ENCODE assay signal across 5 fruit fly cellular contexts in the genomic region with DNA sequence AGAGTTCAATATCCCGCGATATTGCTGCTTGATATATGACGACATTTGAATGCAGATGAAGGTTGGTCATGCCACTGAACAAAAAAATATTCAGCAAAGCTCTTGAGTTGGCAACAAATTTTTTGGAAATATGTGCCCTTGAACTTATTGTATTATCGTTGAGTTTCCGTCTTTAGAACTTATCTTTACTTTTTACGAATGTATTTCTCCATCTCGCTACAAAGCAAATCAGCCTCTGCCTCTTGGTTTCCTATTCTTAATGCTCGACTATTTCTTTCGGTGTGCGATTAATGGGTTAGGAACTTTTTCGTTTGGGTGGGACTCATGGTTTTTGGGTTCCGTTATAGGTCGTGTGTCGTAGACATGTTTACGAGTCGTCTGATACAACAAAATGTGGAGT.
TF ChIP-seq lines count a peak whose summit lies in the region.

No protein-coding gene starts in this region.

- no peak for TF ChIP-seq CTCF in whole organism, embryonic (GFP tag; optimal IDR thresholded peaks at IDR 0.05; lab: Kevin White, UChicago)

TF ChIP-seq in whole organism, adult, 20 proteins besides CTCF, POLR2A, EP300 and RAD21:
- TF ChIP-seq CG12768 (GFP tag; optimal IDR thresholded peaks at IDR 0.05; lab: Kevin White, UChicago) (no peak), bab1 (GFP tag; optimal IDR thresholded peaks at IDR 0.05; lab: Kevin White, UChicago) (no peak), Hr96 (GFP tag; optimal IDR thresholded peaks at IDR 0.05; lab: Kevin White, UChicago) (no peak), CG33017 (tag; optimal IDR thresholded peaks at IDR 0.05; lab: Kevin White, UChicago) (no peak), CG5204 (GFP tag; optimal IDR thresholded peaks at IDR 0.05; lab: Kevin White, UChicago) (no peak), tj (GFP tag; optimal IDR thresholded peaks at IDR 0.05; lab: Kevin White, UChicago) (peak; percentile 38)

TF ChIP-seq in whole organism, embryonic, 481 proteins besides CTCF, POLR2A, EP300 and RAD21 (continues in another document):
- TF ChIP-seq CG14667 (GFP tag; IDR thresholded peaks at IDR 0.05; lab: Robert Waterston, UW) (no peak), Dad (GFP tag; optimal IDR thresholded peaks at IDR 0.05; lab: Kevin White, UChicago) (peak; percentile 41), CG7839 (tag; optimal IDR thresholded peaks at IDR 0.05; lab: Kevin White, UChicago) (peak; percentile 77), Bteb2 (GFP tag; optimal IDR thresholded peaks at IDR 0.05; lab: Kevin White, UChicago) (peak; percentile 24), dimm (GFP tag; IDR thresholded peaks at IDR 0.05; lab: Robert Waterston, UW) (no peak), knrl (GFP tag; IDR thresholded peaks at IDR 0.05; lab: Robert Waterston, UW; ENCODE audit: partially characterized antibody) (no peak), CG34224 (GFP tag; IDR thresholded peaks at IDR 0.05; lab: Robert Waterston, UW; ENCODE audit: partially characterized antibody) (no peak), repo (GFP tag; optimal IDR thresholded peaks at IDR 0.05; lab: Kevin White, UChicago) (no peak), CG12391 (tag; optimal IDR thresholded peaks at IDR 0.05; lab: Kevin White, UChicago) (peak; percentile 80), Poxn (GFP tag; IDR thresholded peaks at IDR 0.05; lab: Robert Waterston, UW) (no peak), CG3995 (GFP tag; optimal IDR thresholded peaks at IDR 0.05; lab: Kevin White, UChicago) (no peak), CG6175 (GFP tag; IDR thresholded peaks at IDR 0.05; lab: Robert Waterston, UW) (no peak), nerfin-2 (GFP tag; IDR thresholded peaks at IDR 0.05; lab: Robert Waterston, UW; ENCODE audit: partially characterized antibody) (no peak), Spps (tag; optimal IDR thresholded peaks at IDR 0.05; lab: Kevin White, UChicago) (peak; percentile 80), CG10431 (GFP tag; optimal IDR thresholded peaks at IDR 0.05; lab: Kevin White, UChicago) (peak; percentile 55), nmo (GFP tag; optimal IDR thresholded peaks at IDR 0.05; lab: Kevin White, UChicago) (peak; percentile 89), Xrp1 (GFP tag; IDR thresholded peaks at IDR 0.05; lab: Robert Waterston, UW) (peak; percentile 84), gro (GFP tag; optimal IDR thresholded peaks at IDR 0.05; lab: Kevin White, UChicago) (no peak), ewg (GFP tag; optimal IDR thresholded peaks at IDR 0.05; lab: Kevin White, UChicago) (peak; percentile 56), ems (GFP tag; optimal IDR thresholded peaks at IDR 0.05; lab: Kevin White, UChicago) (peak; percentile 22)

TF ChIP-seq in whole organism, prepupa, 60 proteins besides CTCF, POLR2A, EP300 and RAD21:
- peak; percentile 31 for TF ChIP-seq Sox14 (GFP tag; optimal IDR thresholded peaks at IDR 0.05; lab: Kevin White, UChicago)
- TF ChIP-seq CG31627 (GFP tag; optimal IDR thresholded peaks at IDR 0.05; lab: Kevin White, UChicago): peak; percentile 37
- TF ChIP-seq net (GFP tag; optimal IDR thresholded peaks at IDR 0.05; lab: Kevin White, UChicago): no peak
- peak; percentile 41 for TF ChIP-seq Hr39 (GFP tag; optimal IDR thresholded peaks at IDR 0.05; lab: Kevin White, UChicago)
- peak; percentile 35; the same call in 1 of the 3 replicates for TF ChIP-seq CG8119 (GFP tag; IDR thresholded peaks at IDR 0.05; lab: Robert Waterston, UW)
- no peak for TF ChIP-seq Gug (GFP tag; IDR thresholded peaks at IDR 0.05; lab: Robert Waterston, UW)
- peak; percentile 60 for TF ChIP-seq CG15336 (GFP tag; IDR thresholded peaks at IDR 0.05; lab: Robert Waterston, UW)
- peak; percentile 44 for TF ChIP-seq Eip78C (GFP tag; lab: Kevin White, UChicago)
- TF ChIP-seq esn (GFP tag; optimal IDR thresholded peaks at IDR 0.05; lab: Kevin White, UChicago): peak; percentile 34
- no peak for TF ChIP-seq CG34406 (GFP tag; optimal IDR thresholded peaks at IDR 0.05; lab: Kevin White, UChicago)
- peak; percentile 38 for TF ChIP-seq vri (GFP tag; optimal IDR thresholded peaks at IDR 0.05; lab: Kevin White, UChicago)
TF ChIP-seq in whole organism, prepupa: peak in this region for 8.

TF ChIP-seq in whole organism, pupa, 21 proteins besides CTCF, POLR2A, EP300 and RAD21:
- no peak for TF ChIP-seq CG10348 (GFP tag; IDR thresholded peaks at IDR 0.05; lab: Robert Waterston, UW)
- TF ChIP-seq fd96Ca (GFP tag; IDR thresholded peaks at IDR 0.05; lab: Robert Waterston, UW): 0 out of 3 replicates have a peak, but pooled peaks have one; percentile 7
- TF ChIP-seq Ets98B (GFP tag; IDR thresholded peaks at IDR 0.05; lab: Robert Waterston, UW): no peak
- 0 out of 3 replicates have a peak, but pooled peaks have one; percentile 18 for TF ChIP-seq CG4496 (GFP tag; IDR thresholded peaks at IDR 0.05; lab: Robert Waterston, UW)
- no peak for TF ChIP-seq Snoo (tag; optimal IDR thresholded peaks at IDR 0.05; lab: Kevin White, UChicago)
- peak; percentile 14 for TF ChIP-seq CG9948 (tag; optimal IDR thresholded peaks at IDR 0.05; lab: Kevin White, UChicago)
- TF ChIP-seq CG8301 (tag; optimal IDR thresholded peaks at IDR 0.05; lab: Kevin White, UChicago): no peak
- TF ChIP-seq CG15710 (tag; optimal IDR thresholded peaks at IDR 0.05; lab: Kevin White, UChicago): peak; percentile 9
- no peak for TF ChIP-seq CG34367 (tag; optimal IDR thresholded peaks at IDR 0.05; lab: Kevin White, UChicago)
- TF ChIP-seq CG17806 (tag; optimal IDR thresholded peaks at IDR 0.05; lab: Kevin White, UChicago): peak; percentile 23
- TF ChIP-seq CG14655 (GFP tag; optimal IDR thresholded peaks at IDR 0.05; lab: Kevin White, UChicago): no peak
TF ChIP-seq in whole organism, pupa: peak in this region for 5.

TF ChIP-seq in whole organism, wandering third instar larva, 38 proteins besides CTCF, POLR2A, EP300 and RAD21:
- TF ChIP-seq HLH106 (tag; optimal IDR thresholded peaks at IDR 0.05; lab: Kevin White, UChicago): peak; percentile 26
- TF ChIP-seq Dif (GFP tag; optimal IDR thresholded peaks at IDR 0.05; lab: Kevin White, UChicago; ENCODE audit: partially characterized antibody): no peak
- TF ChIP-seq Hnf4 (GFP tag; optimal IDR thresholded peaks at IDR 0.05; lab: Kevin White, UChicago): no peak
- TF ChIP-seq Mio (GFP tag; optimal IDR thresholded peaks at IDR 0.05; lab: Kevin White, UChicago): no peak
- no peak for TF ChIP-seq pan (optimal IDR thresholded peaks at IDR 0.05; lab: Kevin White, UChicago)
- no peak for TF ChIP-seq dl (GFP tag; optimal IDR thresholded peaks at IDR 0.05; lab: Kevin White, UChicago; ENCODE audit: insufficient read depth in 1 of 2, partially characterized antibody in 2 of 2)
- TF ChIP-seq CG9705 (GFP tag; optimal IDR thresholded peaks at IDR 0.05; lab: Kevin White, UChicago): no peak
- TF ChIP-seq Myc (optimal IDR thresholded peaks at IDR 0.05; lab: Kevin White, UChicago): no peak
- TF ChIP-seq Sp1 (GFP tag; optimal IDR thresholded peaks at IDR 0.05; lab: Kevin White, UChicago): peak; percentile 15
- peak; percentile 35 for TF ChIP-seq br (GFP tag; optimal IDR thresholded peaks at IDR 0.05; lab: Kevin White, UChicago)
- no peak for TF ChIP-seq Jra (GFP tag; optimal IDR thresholded peaks at IDR 0.05; lab: Kevin White, UChicago)
- no peak for TF ChIP-seq lola (GFP tag; optimal IDR thresholded peaks at IDR 0.05; lab: Kevin White, UChicago)
- peak; percentile 36 for TF ChIP-seq fru (GFP tag; optimal IDR thresholded peaks at IDR 0.05; lab: Kevin White, UChicago)
- TF ChIP-seq psq (GFP tag; optimal IDR thresholded peaks at IDR 0.05; lab: Kevin White, UChicago): peak; percentile 23
- no peak for TF ChIP-seq dmrt93B (GFP tag; optimal IDR thresholded peaks at IDR 0.05; lab: Kevin White, UChicago)
- TF ChIP-seq Vsx2 (GFP tag; optimal IDR thresholded peaks at IDR 0.05; lab: Kevin White, UChicago; ENCODE audit: partially characterized antibody): no peak
- peak; percentile 54 for TF ChIP-seq sv (GFP tag; optimal IDR thresholded peaks at IDR 0.05; lab: Kevin White, UChicago)
- peak; percentile 39 for TF ChIP-seq OdsH (GFP tag; optimal IDR thresholded peaks at IDR 0.05; lab: Kevin White, UChicago)
- peak; percentile 50 for TF ChIP-seq rgr (GFP tag; optimal IDR thresholded peaks at IDR 0.05; lab: Kevin White, UChicago)
- no peak for TF ChIP-seq jim (GFP tag; optimal IDR thresholded peaks at IDR 0.05; lab: Kevin White, UChicago)
- peak in 1 of 2 experiments; percentile 40 for TF ChIP-seq foxo (GFP tag; optimal IDR thresholded peaks at IDR 0.05; lab: Kevin White, UChicago)
- peak; percentile 52 for TF ChIP-seq ey (GFP tag; optimal IDR thresholded peaks at IDR 0.05; lab: Kevin White, UChicago)
